Worm (Caenorhabditis elegans): Measurements from ENCODE around the gene C18H9.1.

The C18H9.1 gene

ce11 chrII:6734674-6735073 is 35.8 kb downstream of the C18H9.1 start, which contains the start of gene T14B4.3 (continued):
- TF ChIP-seq lin-29 (GFP tag; IDR thresholded peaks at IDR 0.05) = no peak
- no peak for TF ChIP-seq sdz-12 (GFP tag; optimal IDR thresholded peaks at IDR 0.05)
- TF ChIP-seq daf-8 (GFP tag; IDR thresholded peaks at IDR 0.05) = no peak
- peak; percentile 74 for TF ChIP-seq T20F7.1 (GFP tag; optimal IDR thresholded peaks at IDR 0.05)
- peak; percentile 61 for TF ChIP-seq dve-1 (tag; optimal IDR thresholded peaks at IDR 0.05; ENCODE audit: insufficient read depth)
- no peak for TF ChIP-seq F26F4.8 (GFP tag; conservative IDR thresholded peaks at IDR 0.05)
- peak; percentile 30 for TF ChIP-seq hlh-30 (tag; optimal IDR thresholded peaks at IDR 0.05; ENCODE audit: insufficient read depth)
- no peak for TF ChIP-seq ceh-32 (tag; optimal IDR thresholded peaks at IDR 0.05; ENCODE audit: poor library complexity)
- TF ChIP-seq Y48G9A.11 (GFP tag; IDR thresholded peaks at IDR 0.05) = no peak
- no peak for TF ChIP-seq ceh-20 (GFP tag; IDR thresholded peaks at IDR 0.05)
- no peak for TF ChIP-seq nhr-102 (tag; optimal IDR thresholded peaks at IDR 0.05)
- no peak for TF ChIP-seq zag-1 (tag; optimal IDR thresholded peaks at IDR 0.05)
- no peak for TF ChIP-seq saeg-2 (GFP tag; IDR thresholded peaks at IDR 0.05)
- TF ChIP-seq ceh-62 (tag; optimal IDR thresholded peaks at IDR 0.05) = no peak
- peak in 1 of 2 experiments; percentile 88 for TF ChIP-seq lsy-2 (tag; optimal IDR thresholded peaks at IDR 0.05)
- no peak for TF ChIP-seq fos-1 (tag; optimal IDR thresholded peaks at IDR 0.05)
- no peak for TF ChIP-seq ces-1 (GFP tag; optimal IDR thresholded peaks at IDR 0.05)
- no peak for TF ChIP-seq dmd-8 (GFP tag; IDR thresholded peaks at IDR 0.05)
- TF ChIP-seq daf-16 (GFP tag; optimal IDR thresholded peaks at IDR 0.05) = no peak
- no peak for TF ChIP-seq daf-16 (tag; optimal IDR thresholded peaks at IDR 0.05)
- no peak for TF ChIP-seq mdl-1 (tag; optimal IDR thresholded peaks at IDR 0.05)
- TF ChIP-seq gei-8 (GFP tag; optimal IDR thresholded peaks at IDR 0.05) = no peak
- no peak for TF ChIP-seq mxl-2 (GFP tag; conservative IDR thresholded peaks at IDR 0.05)
- TF ChIP-seq ztf-11 (tag; optimal IDR thresholded peaks at IDR 0.05) = no peak
- TF ChIP-seq lim-7 (GFP tag; IDR thresholded peaks at IDR 0.05) = no peak
- no peak for TF ChIP-seq fkh-10 (GFP tag; optimal IDR thresholded peaks at IDR 0.05)
- no peak for TF ChIP-seq spr-3 (GFP tag; optimal IDR thresholded peaks at IDR 0.05)
- TF ChIP-seq snpc-4 (tag; optimal IDR thresholded peaks at IDR 0.05) = no peak
- peak; percentile 61 for TF ChIP-seq dpl-1 (GFP tag; optimal IDR thresholded peaks at IDR 0.05)
- no peak for TF ChIP-seq nhr-10 (tag; optimal IDR thresholded peaks at IDR 0.05)
- peak; percentile 75 for TF ChIP-seq nhr-6 (tag; optimal IDR thresholded peaks at IDR 0.05)
- TF ChIP-seq nhr-76 (tag; optimal IDR thresholded peaks at IDR 0.05) = no peak
- TF ChIP-seq egl-43 (GFP tag; IDR thresholded peaks at IDR 0.05) = no peak
- TF ChIP-seq lir-3 (tag; optimal IDR thresholded peaks at IDR 0.05) = no peak
- no peak for TF ChIP-seq attf-4 (tag; optimal IDR thresholded peaks at IDR 0.05)
- no peak for TF ChIP-seq zfp-3 (GFP tag; conservative IDR thresholded peaks at IDR 0.05)
- no peak for TF ChIP-seq aha-1 (tag)
- TF ChIP-seq Y5F2A.4 (GFP tag; optimal IDR thresholded peaks at IDR 0.05) = no peak
- no peak for TF ChIP-seq tra-1 (GFP tag; IDR thresholded peaks at IDR 0.05)
- TF ChIP-seq madf-5 (GFP tag; IDR thresholded peaks at IDR 0.05) = no peak
- TF ChIP-seq lin-13 (GFP tag; optimal IDR thresholded peaks at IDR 0.05) = peak; percentile 14
- TF ChIP-seq set-16 (GFP tag; IDR thresholded peaks at IDR 0.05) = no peak
- no peak for TF ChIP-seq lin-39 (tag; optimal IDR thresholded peaks at IDR 0.05)
- peak; percentile 73 for TF ChIP-seq mep-1 (tag; optimal IDR thresholded peaks at IDR 0.05)
- TF ChIP-seq F44E2.7 (GFP tag; IDR thresholded peaks at IDR 0.05) = no peak
- no peak for TF ChIP-seq nhr-237 (tag; optimal IDR thresholded peaks at IDR 0.05)
- no peak for TF ChIP-seq zip-11 (GFP tag; IDR thresholded peaks at IDR 0.05)
- TF ChIP-seq vab-7 (GFP tag; IDR thresholded peaks at IDR 0.05) = no peak; the same call in 1 of the 2 replicates
- no peak for TF ChIP-seq ceh-28 (tag; optimal IDR thresholded peaks at IDR 0.05)
- TF ChIP-seq zip-2 (tag; optimal IDR thresholded peaks at IDR 0.05) = no peak
- TF ChIP-seq duxl-1 (tag; optimal IDR thresholded peaks at IDR 0.05; ENCODE audit: poor library complexity) = no peak
- TF ChIP-seq mxl-3 (GFP tag; optimal IDR thresholded peaks at IDR 0.05) = no peak
- no peak for TF ChIP-seq ZK546.5 (tag; optimal IDR thresholded peaks at IDR 0.05)

Data from whole organism, L4 larva.